Worm (Caenorhabditis elegans): Measurements from ENCODE around the gene C03B1.10.

Gene C03B1.10

DNA sequence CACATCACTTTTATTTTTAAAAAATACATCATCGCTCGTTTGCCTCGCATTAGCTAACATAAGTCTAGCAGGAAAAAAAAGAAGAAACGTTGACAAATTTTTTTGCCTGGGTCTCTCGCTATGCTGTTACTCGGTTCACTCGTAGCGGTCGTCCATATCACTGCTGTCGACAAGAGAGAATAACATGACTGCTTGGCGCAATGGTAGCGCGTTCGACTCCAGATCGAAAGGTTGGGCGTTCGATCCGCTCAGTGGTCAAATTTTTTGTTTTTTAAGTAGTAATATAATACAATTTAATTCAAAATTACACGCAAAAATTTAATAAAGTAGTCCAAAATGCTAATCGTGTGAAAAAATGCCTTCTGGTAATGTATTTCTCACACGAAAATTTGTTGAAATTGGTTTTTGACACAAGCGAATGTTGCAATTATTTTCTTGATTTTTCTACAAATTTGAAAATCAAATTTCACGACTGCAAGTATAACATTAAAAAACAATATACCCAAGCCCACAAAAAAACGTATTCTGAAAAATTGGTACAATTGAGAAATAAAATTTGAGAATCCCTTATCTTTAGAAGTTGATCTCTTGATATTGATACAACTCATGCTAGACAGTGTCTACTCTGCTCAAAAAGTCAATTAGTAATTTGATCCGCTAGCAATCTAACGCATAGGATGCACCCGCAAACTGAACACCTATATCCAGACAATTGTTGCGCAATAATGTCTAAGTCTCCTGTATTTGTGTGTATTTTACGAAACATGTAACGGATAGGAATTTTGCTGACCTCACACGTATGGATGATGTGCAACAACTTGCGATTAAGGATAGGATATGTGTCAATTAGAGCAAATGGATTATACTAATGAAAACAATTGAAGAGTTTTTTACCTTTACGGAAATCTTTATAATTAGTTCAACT lies 13.8 kb upstream of the C03B1.10 start:
- peak in 1 of 2 experiments; percentile 6 for TF ChIP-seq lsy-2 (tag; optimal IDR thresholded peaks at IDR 0.05)
- peak; percentile 12 for TF ChIP-seq lin-11 (tag; optimal IDR thresholded peaks at IDR 0.05)
- peak; percentile 72 for TF ChIP-seq lin-13 (GFP tag; optimal IDR thresholded peaks at IDR 0.05)
- no peak for TF ChIP-seq skn-1 (tag; optimal IDR thresholded peaks at IDR 0.05)
- peak; percentile 51 for TF ChIP-seq sma-3 (GFP tag; optimal IDR thresholded peaks at IDR 0.05)
- TF ChIP-seq nhr-21 (tag; optimal IDR thresholded peaks at IDR 0.05): peak; percentile 55
- no peak for TF ChIP-seq sem-4 (tag; optimal IDR thresholded peaks at IDR 0.05)
- TF ChIP-seq ama-1 (optimal IDR thresholded peaks at IDR 0.05): no peak
- no peak for TF ChIP-seq nhr-77 (tag; optimal IDR thresholded peaks at IDR 0.05)
- TF ChIP-seq crh-2 (tag; optimal IDR thresholded peaks at IDR 0.05): peak; percentile 49
- TF ChIP-seq aly-2 (tag; optimal IDR thresholded peaks at IDR 0.05): no peak
- peak; percentile 12 for TF ChIP-seq ztf-4 (tag; optimal IDR thresholded peaks at IDR 0.05)
- peak; percentile 67 for TF ChIP-seq sma-9 (GFP tag; optimal IDR thresholded peaks at IDR 0.05)
- no peak for TF ChIP-seq sma-9 (tag; optimal IDR thresholded peaks at IDR 0.05)
- no peak for TF ChIP-seq nhr-25 (tag; optimal IDR thresholded peaks at IDR 0.05)
- no peak for TF ChIP-seq peb-1 (tag; optimal IDR thresholded peaks at IDR 0.05)
- TF ChIP-seq elt-1 (tag; optimal IDR thresholded peaks at IDR 0.05): no peak
- no peak for TF ChIP-seq ceh-16 (tag; optimal IDR thresholded peaks at IDR 0.05)
- TF ChIP-seq nhr-10 (tag; optimal IDR thresholded peaks at IDR 0.05): no peak
- TF ChIP-seq egl-27 (tag; optimal IDR thresholded peaks at IDR 0.05): peak; percentile 18
- TF ChIP-seq gmeb-1 (tag; optimal IDR thresholded peaks at IDR 0.05): peak; percentile 33
- peak; percentile 34 for TF ChIP-seq C34F6.9 (tag; optimal IDR thresholded peaks at IDR 0.05)
- TF ChIP-seq F13H6.1 (tag; optimal IDR thresholded peaks at IDR 0.05): peak; percentile 45
- no peak for TF ChIP-seq mbf-1 (tag; optimal IDR thresholded peaks at IDR 0.05)
- peak; percentile 67 for TF ChIP-seq nhr-129 (tag; optimal IDR thresholded peaks at IDR 0.05)
- no peak for TF ChIP-seq lin-39 (tag; optimal IDR thresholded peaks at IDR 0.05)
- peak; percentile 25 for TF ChIP-seq fos-1 (tag; optimal IDR thresholded peaks at IDR 0.05)
- peak; percentile 33 for TF ChIP-seq unc-55 (GFP tag; optimal IDR thresholded peaks at IDR 0.05)

- TF ChIP-seq sma-9 (GFP tag; optimal IDR thresholded peaks at IDR 0.05) (no peak), sma-9 (tag; optimal IDR thresholded peaks at IDR 0.05) (no peak), ztf-1 (GFP tag; conservative IDR thresholded peaks at IDR 0.05) (no peak), snpc-4 (tag; optimal IDR thresholded peaks at IDR 0.05) (no peak), ZK546.5 (tag; optimal IDR thresholded peaks at IDR 0.05) (no peak), nhr-10 (tag; optimal IDR thresholded peaks at IDR 0.05) (no peak), nhr-23 (tag; optimal IDR thresholded peaks at IDR 0.05) (no peak), ztf-11 (tag; optimal IDR thresholded peaks at IDR 0.05) (no peak), sma-3 (GFP tag; optimal IDR thresholded peaks at IDR 0.05) (no peak), nhr-77 (tag; optimal IDR thresholded peaks at IDR 0.05) (no peak), unc-62 (GFP tag; optimal IDR thresholded peaks at IDR 0.05) (no peak), alr-1 (tag; optimal IDR thresholded peaks at IDR 0.05) (no peak), aly-2 (tag; optimal IDR thresholded peaks at IDR 0.05) (no peak), R02D3.7 (tag; optimal IDR thresholded peaks at IDR 0.05) (no peak), gmeb-1 (tag; optimal IDR thresholded peaks at IDR 0.05) (no peak), nhr-6 (tag; optimal IDR thresholded peaks at IDR 0.05) (no peak), nhr-12 (tag; optimal IDR thresholded peaks at IDR 0.05) (no peak), nhr-25 (tag; optimal IDR thresholded peaks at IDR 0.05) (no peak), elt-3 (tag; optimal IDR thresholded peaks at IDR 0.05) (no peak), elt-1 (tag; optimal IDR thresholded peaks at IDR 0.05) (no peak)
These were observed 12.0 kb upstream of the C03B1.10 start, which contains the start of gene C03B1.2 for ce11 chrX:6369717-6370116. Gene C03B1.2 (plus strand): TSS chrX:6370017.

- no peak for TF ChIP-seq unc-55 (GFP tag; optimal IDR thresholded peaks at IDR 0.05)
- no peak for TF ChIP-seq F13H6.1 (tag; optimal IDR thresholded peaks at IDR 0.05)
- TF ChIP-seq ztf-11 (tag; optimal IDR thresholded peaks at IDR 0.05): no peak
- TF ChIP-seq elt-1 (tag; optimal IDR thresholded peaks at IDR 0.05): no peak
- no peak for TF ChIP-seq nhr-25 (tag; optimal IDR thresholded peaks at IDR 0.05)
- TF ChIP-seq sma-9 (GFP tag; optimal IDR thresholded peaks at IDR 0.05): no peak
- TF ChIP-seq sma-9 (tag; optimal IDR thresholded peaks at IDR 0.05): no peak
- TF ChIP-seq nhr-11 (tag; optimal IDR thresholded peaks at IDR 0.05): no peak
- no peak for TF ChIP-seq nhr-12 (tag; optimal IDR thresholded peaks at IDR 0.05)
These were observed 8.0 kb upstream of the C03B1.10 start, which contains the start of gene C03B1.3 for ce11 chrX:6365715-6366114. Gene C03B1.3 (plus strand): TSS chrX:6366015.

All from whole organism, L2 larva.